Worm (Caenorhabditis elegans) whole organism, early embryonic: ENCODE results near the gene F49E2.5.

Experiments
- ama-1 ChIP-seq: fragments of 150-350 bp; optimal IDR thresholded peaks from 2 replicates; lab custom pipeline; 2014
- hmg-4 ChIP-seq: fragments of 200-800 bp; sonication (Bioruptor generic); optimal IDR thresholded peaks from 2 replicates; lab custom pipeline; 2018; ENCODE audit warnings: mild to moderate bottlenecking, missing genetic modification characterization, missing compliant biosample characterization
- pes-1 ChIP-seq: fragments of 200-800 bp; sonication (Bioruptor generic); IDR thresholded peaks from 2 replicates; pipeline ENCODE4 v1.3.6; 2022; ENCODE audit warnings: missing genetic modification reagents, missing genetic modification characterization, missing compliant biosample characterization

DNA sequence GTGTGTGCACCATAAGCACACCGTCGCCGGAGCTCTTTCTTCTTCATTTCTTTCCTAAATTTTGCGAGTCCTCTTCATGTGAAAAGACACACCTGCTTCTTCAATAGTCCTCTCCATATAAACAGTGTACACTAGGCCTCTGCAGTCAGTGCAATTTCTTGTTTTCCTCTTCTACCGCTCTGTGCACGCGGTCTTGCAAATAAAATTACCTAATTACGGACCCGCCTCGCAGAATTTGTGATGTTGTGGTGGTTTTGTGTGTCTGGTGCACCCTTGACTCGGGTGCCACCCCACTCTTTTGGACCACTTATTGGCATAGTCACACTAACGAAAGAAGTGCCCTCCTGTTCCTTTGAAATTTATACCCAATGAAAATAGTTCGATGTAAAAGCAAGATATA, 33.5 kb upstream of the F49E2.5 start:
- TF ChIP-seq pes-1 (no peak), ama-1 (lab: Kevin White, UChicago) (no peak), hmg-4 (no peak)
